Worm (Caenorhabditis elegans) whole organism, young adult: ENCODE data around the gene far-8.

Source experiments
- C06A6.2 ChIP-seq: fragments of 200-800 bp; sonication (Bioruptor generic); conservative IDR thresholded peaks from 2 replicates; pipeline ENCODE4 v1.3.6; 2022; ENCODE audit warnings: missing genetic modification characterization, missing compliant biosample characterization
- F22D6.2 ChIP-seq: sonication (generic microtip); optimal IDR thresholded peaks from 2 replicates; lab custom pipeline; 2016; ENCODE audit warnings: mild to moderate bottlenecking, missing genetic modification characterization, missing compliant biosample characterization
- F23B12.7 ChIP-seq: sonication (generic microtip); optimal IDR thresholded peaks from 2 replicates; lab custom pipeline; 2017; ENCODE audit warnings: missing genetic modification characterization, mild to moderate bottlenecking, missing compliant biosample characterization, antibody characterized with exemption, moderate library complexity; ENCODE audit not compliant: insufficient read depth
- F39B2.1 ChIP-seq: fragments of 200-800 bp; sonication (Bioruptor generic); IDR thresholded peaks from 2 replicates; pipeline ENCODE4 v1.3.6; 2022; ENCODE audit warnings: missing genetic modification reagents, missing genetic modification characterization, missing compliant biosample characterization
- F52B5.7 ChIP-seq: sonication (generic microtip); optimal IDR thresholded peaks from 2 replicates; lab custom pipeline; 2016; ENCODE audit warnings: mild to moderate bottlenecking, missing genetic modification characterization, missing compliant biosample characterization
- Y79H2A.3 ChIP-seq: fragments of 200-800 bp; sonication (Bioruptor generic); conservative IDR thresholded peaks from 2 replicates; pipeline ENCODE4 v1.3.6; 2022; ENCODE audit warnings: missing genetic modification reagents, missing genetic modification characterization, missing compliant biosample characterization
- atf-7 ChIP-seq: sonication (generic microtip); optimal IDR thresholded peaks from 2 replicates; lab custom pipeline; 2017; ENCODE audit warnings: mild to moderate bottlenecking, missing genetic modification characterization, missing compliant biosample characterization
- athp-1 ChIP-seq: sonication (generic microtip); optimal IDR thresholded peaks from 2 replicates; lab custom pipeline; 2017; ENCODE audit warnings: mild to moderate bottlenecking, missing genetic modification characterization, missing compliant biosample characterization
- attf-5 ChIP-seq: fragments of 200-800 bp; sonication (Bioruptor generic); optimal IDR thresholded peaks from 2 replicates; lab custom pipeline; 2018; ENCODE audit warnings: mild to moderate bottlenecking, missing genetic modification characterization, missing compliant biosample characterization
- bed-2 ChIP-seq: fragments of 200-800 bp; sonication (Bioruptor generic); IDR thresholded peaks from 2 replicates; pipeline ENCODE4 v1.3.6; 2022; ENCODE audit warnings: missing genetic modification reagents, missing genetic modification characterization, missing compliant biosample characterization
- cebp-1 ChIP-seq, 2 experiments: fragments of 200-800 bp in 1 of 2; sonication (Bioruptor generic) in 1 of 2; sonication (generic microtip) in 1 of 2; IDR thresholded peaks in 1 of 2; optimal IDR thresholded peaks in 1 of 2; 2 replicates each; pipeline versions ENCODE4 v1.3.6 to Lab custom; 2017 to 2022; ENCODE audit warnings: missing compliant biosample characterization in 2 of 2, missing genetic modification characterization in 2 of 2, mild to moderate bottlenecking in 1 of 2, missing genetic modification reagents in 1 of 2, moderate library complexity in 1 of 2
- cebp-2 ChIP-seq: fragments of 200-800 bp; sonication (Bioruptor generic); IDR thresholded peaks from 2 replicates; pipeline ENCODE4 v1.3.6; 2022; ENCODE audit warnings: missing genetic modification characterization, missing compliant biosample characterization
- ceh-27 ChIP-seq: fragments of 200-800 bp; sonication (Bioruptor generic); optimal IDR thresholded peaks from 2 replicates; lab custom pipeline; 2018; ENCODE audit warnings: mild to moderate bottlenecking, missing genetic modification characterization, moderate library complexity, missing compliant biosample characterization
- ceh-58 ChIP-seq: fragments of 200-800 bp; sonication (Bioruptor generic); IDR thresholded peaks from 2 replicates; pipeline ENCODE4 v1.3.6; 2022; ENCODE audit warnings: missing genetic modification characterization, missing compliant biosample characterization
- chd-7 ChIP-seq: sonication (generic microtip); optimal IDR thresholded peaks from 2 replicates; lab custom pipeline; 2016; ENCODE audit warnings: mild to moderate bottlenecking, missing genetic modification characterization, moderate library complexity, missing compliant biosample characterization
- dox-1 ChIP-seq: fragments of 200-800 bp; sonication (Bioruptor generic); IDR thresholded peaks from 2 replicates; pipeline ENCODE4 v1.3.6; 2022; ENCODE audit warnings: missing genetic modification reagents, missing genetic modification characterization, missing compliant biosample characterization
- dpff-1 ChIP-seq: sonication (generic microtip); optimal IDR thresholded peaks from 2 replicates; lab custom pipeline; 2017; ENCODE audit warnings: mild to moderate bottlenecking, missing genetic modification characterization, missing compliant biosample characterization
- egl-44 ChIP-seq: fragments of 200-800 bp; sonication (Bioruptor generic); IDR thresholded peaks from 2 replicates; pipeline ENCODE4 v1.3.6; 2022; ENCODE audit warnings: missing genetic modification reagents, missing genetic modification characterization, missing compliant biosample characterization
- ekl-4 ChIP-seq: fragments of 200-800 bp; sonication (Bioruptor generic); IDR thresholded peaks from 2 replicates; pipeline ENCODE4 v1.3.6; 2022; ENCODE audit warnings: missing genetic modification reagents, missing genetic modification characterization, missing compliant biosample characterization
- ets-4 ChIP-seq: fragments of 200-800 bp; sonication (Bioruptor generic); optimal IDR thresholded peaks from 2 replicates; lab custom pipeline; 2018; ENCODE audit warnings: mild to moderate bottlenecking, missing genetic modification characterization, missing compliant biosample characterization
- gei-17 ChIP-seq: fragments of 200-800 bp; sonication (Bioruptor generic); optimal IDR thresholded peaks from 2 replicates; lab custom pipeline; 2018; ENCODE audit warnings: mild to moderate bottlenecking, missing genetic modification characterization, missing compliant biosample characterization
- hmg-1.2 ChIP-seq: fragments of 200-800 bp; sonication (Bioruptor generic); IDR thresholded peaks from 2 replicates; pipeline ENCODE4 v1.3.6; 2022; ENCODE audit warnings: missing genetic modification reagents, missing genetic modification characterization, missing compliant biosample characterization
- hsf-1 ChIP-seq: fragments of 200-800 bp; sonication (Bioruptor generic); IDR thresholded peaks from 2 replicates; pipeline ENCODE4 v1.3.6; 2022; ENCODE audit warnings: missing genetic modification reagents, missing genetic modification characterization, missing compliant biosample characterization
- lin-40 ChIP-seq: sonication (generic microtip); optimal IDR thresholded peaks from 2 replicates; lab custom pipeline; 2016; ENCODE audit warnings: missing genetic modification characterization, mild to moderate bottlenecking, missing compliant biosample characterization, missing genotype, missing genetic modification reagents
- lin-54 ChIP-seq: fragments of 200-800 bp; sonication (Bioruptor generic); optimal IDR thresholded peaks from 2 replicates; lab custom pipeline; 2018; ENCODE audit warnings: mild to moderate bottlenecking, missing genetic modification characterization, missing compliant biosample characterization
- nfyb-1 ChIP-seq: fragments of 200-800 bp; sonication (Bioruptor generic); IDR thresholded peaks from 2 replicates; pipeline ENCODE4 v1.3.6; 2022; ENCODE audit warnings: missing genetic modification reagents, missing genetic modification characterization, missing compliant biosample characterization
- nhr-27 ChIP-seq: fragments of 200-800 bp; sonication (Bioruptor generic); optimal IDR thresholded peaks from 2 replicates; lab custom pipeline; 2018; ENCODE audit warnings: mild to moderate bottlenecking, missing genetic modification characterization, moderate library complexity, missing compliant biosample characterization
- nhr-80 ChIP-seq: sonication (generic microtip); optimal IDR thresholded peaks from 2 replicates; lab custom pipeline; 2016; ENCODE audit warnings: missing genetic modification characterization, missing compliant biosample characterization
- nhr-90 ChIP-seq: sonication (generic microtip); optimal IDR thresholded peaks from 2 replicates; lab custom pipeline; 2016; ENCODE audit warnings: missing genotype, mild to moderate bottlenecking, missing genetic modification characterization, missing compliant biosample characterization
- pbrm-1 ChIP-seq: fragments of 200-800 bp; sonication (Bioruptor generic); IDR thresholded peaks from 2 replicates; pipeline ENCODE4 v1.3.6; 2022; ENCODE audit warnings: missing genetic modification reagents, missing genetic modification characterization, missing compliant biosample characterization
- pha-4 ChIP-seq: fragments of 150-350 bp; sonication (generic microtip); optimal IDR thresholded peaks from 2 replicates; lab custom pipeline; 2014; ENCODE audit warnings: missing biosample characterization, missing genetic modification reagents, missing genetic modification characterization
- rpc-1 ChIP-seq, 2 experiments: fragments of 150-350 bp in 1 of 2; sonication (generic microtip) in 1 of 2; optimal IDR thresholded peaks; 2 replicates each; lab custom pipeline; 2014 to 2018; ENCODE audit warnings: missing biosample characterization in 1 of 2, missing genetic modification characterization in 1 of 2, missing genetic modification reagents in 1 of 2, missing genotype in 1 of 2
- snpc-1.1 ChIP-seq: sonication (generic microtip); optimal IDR thresholded peaks from 2 replicates; lab custom pipeline; 2017; ENCODE audit warnings: missing genetic modification characterization, mild to moderate bottlenecking, missing compliant biosample characterization, antibody characterized with exemption, moderate library complexity, missing genotype, missing genetic modification reagents; ENCODE audit not compliant: insufficient read depth
- snpc-3.4 ChIP-seq: sonication (generic microtip); optimal IDR thresholded peaks from 2 replicates; lab custom pipeline; 2017; ENCODE audit warnings: missing genetic modification characterization, mild to moderate bottlenecking, missing compliant biosample characterization, antibody characterized with exemption, moderate library complexity, missing genotype, missing genetic modification reagents
- snpc-4 ChIP-seq, 5 experiments: fragments of 150-350 bp in 1 of 5; sonication (generic microtip) in 4 of 5; optimal IDR thresholded peaks; 2 replicates each; lab custom pipeline; 2014 to 2018; ENCODE audit warnings: missing genetic modification characterization in 5 of 5, missing biosample characterization in 3 of 5, antibody characterized with exemption in 2 of 5, mild to moderate bottlenecking in 2 of 5, missing compliant biosample characterization in 2 of 5, missing genotype in 2 of 5, moderate library complexity in 2 of 5, missing genetic modification reagents in 1 of 5
- tbp1 ChIP-seq: fragments of 200-800 bp; sonication (Bioruptor generic); optimal IDR thresholded peaks from 2 replicates; lab custom pipeline; 2018; ENCODE audit warnings: mild to moderate bottlenecking, missing genetic modification characterization, missing compliant biosample characterization
- tlf-1 ChIP-seq: fragments of 200-800 bp; sonication (Bioruptor generic); optimal IDR thresholded peaks from 2 replicates; lab custom pipeline; 2018; ENCODE audit warnings: mild to moderate bottlenecking, missing genetic modification characterization, missing compliant biosample characterization
- unc-130 ChIP-seq: sonication (generic microtip); optimal IDR thresholded peaks from 2 replicates; lab custom pipeline; 2016; ENCODE audit warnings: missing genetic modification reagents, missing genetic modification characterization, missing compliant biosample characterization
- unc-62 ChIP-seq: fragments of 150-350 bp; optimal IDR thresholded peaks from 2 replicates; lab custom pipeline; 2014; ENCODE audit warnings: missing biosample characterization, missing genetic modification reagents, missing genetic modification characterization
- zfh-2 ChIP-seq: fragments of 200-800 bp; sonication (Bioruptor generic); conservative IDR thresholded peaks from 2 replicates; pipeline ENCODE4 v1.3.6; 2022; ENCODE audit warnings: missing genetic modification reagents, missing genetic modification characterization, missing compliant biosample characterization
- ztf-28 ChIP-seq: fragments of 200-800 bp; sonication (Bioruptor generic); IDR thresholded peaks from 2 replicates; pipeline ENCODE4 v1.3.6; 2022; ENCODE audit warnings: missing genetic modification reagents, missing genetic modification characterization, missing compliant biosample characterization
- ztf-6 ChIP-seq: fragments of 200-800 bp; sonication (Bioruptor generic); IDR thresholded peaks from 2 replicates; pipeline ENCODE4 v1.3.6; 2022; ENCODE audit warnings: missing genetic modification reagents, missing genetic modification characterization, missing compliant biosample characterization

The far-8 gene

DNA sequence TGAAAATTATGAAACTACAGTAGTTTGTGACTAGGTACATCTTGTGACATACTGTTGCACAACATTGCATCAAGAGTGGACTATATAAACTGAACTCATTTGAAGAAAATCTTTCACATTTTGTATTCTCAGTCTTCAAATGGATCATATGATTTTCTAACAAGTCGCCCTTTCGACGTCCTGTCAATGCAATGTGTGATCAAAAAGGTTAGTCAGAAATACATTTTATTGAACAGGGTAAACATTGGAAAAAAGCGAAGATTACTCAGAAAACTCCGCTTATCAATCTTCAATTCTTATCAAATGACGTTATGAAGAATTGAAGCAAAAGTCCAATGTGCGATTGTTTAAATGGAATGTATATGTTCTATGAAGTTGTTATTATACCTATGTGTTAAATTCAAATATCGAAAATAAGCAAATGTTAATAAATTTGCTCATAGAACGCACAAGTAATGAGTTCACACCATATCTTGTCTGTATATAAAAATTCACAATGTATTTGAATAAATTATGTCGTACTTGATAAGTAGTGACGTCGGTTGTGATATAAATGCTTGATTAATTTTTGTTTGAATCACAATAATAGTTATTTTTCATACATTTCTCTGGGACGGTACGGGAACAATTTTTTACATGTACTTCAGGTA, 9.8 kb upstream of the far-8 start, which contains the start of gene zip-2 (continued):
- TF ChIP-seq hmg-1.2 (no peak), nfyb-1 (GFP tag; lab: Robert Waterston, UW) (no peak), ceh-27 (GFP tag; lab: Kevin White, UChicago) (no peak), tbp1 (GFP tag; lab: Kevin White, UChicago) (peak; percentile 13), unc-130 (GFP tag; lab: Kevin White, UChicago) (no peak), gei-17 (no peak), lin-54 (no peak), chd-7 (tag; lab: Kevin White, UChicago) (no peak), rpc-1 (optimal IDR thresholded peaks at IDR 0.05; lab: Kevin White, UChicago) (no peak), rpc-1 (tag; optimal IDR thresholded peaks at IDR 0.05; lab: Kevin White, UChicago) (no peak), zfh-2 (GFP tag; lab: Robert Waterston, UW) (no peak), F22D6.2 (no peak), F39B2.1 (no peak)

DNA sequence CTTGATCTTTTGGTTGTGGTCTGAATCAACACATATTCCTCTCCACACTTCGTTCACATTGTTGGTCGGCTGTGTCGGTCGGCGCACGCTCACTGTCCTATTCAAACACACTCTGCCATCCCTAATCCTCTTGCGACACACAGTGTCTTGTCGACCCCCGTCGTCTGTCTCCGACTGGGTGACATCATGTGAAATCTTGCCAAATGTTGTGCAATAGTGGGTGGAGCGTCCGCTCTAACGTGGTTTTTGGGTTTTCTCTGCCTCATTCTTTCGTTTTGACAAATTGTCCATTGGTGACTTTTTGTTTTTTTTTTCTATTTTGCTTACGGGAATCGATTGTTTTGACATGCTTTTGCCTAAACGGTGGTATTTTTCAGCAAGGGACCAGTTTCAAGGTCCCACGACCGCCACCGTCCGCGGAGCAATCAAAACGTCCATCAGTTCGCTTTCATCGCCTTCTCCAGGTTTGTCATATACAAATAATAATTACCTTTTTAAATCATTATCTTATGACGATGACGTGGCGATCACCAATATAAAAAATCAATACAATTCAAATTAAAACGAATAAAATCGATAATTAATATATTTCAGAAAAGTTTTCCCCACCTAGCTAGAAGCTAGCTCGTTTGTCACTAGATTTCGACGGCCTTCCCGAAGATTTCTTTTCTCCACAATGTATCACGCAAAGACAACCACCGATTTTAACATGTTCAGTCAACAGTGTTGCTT, 8.9 kb upstream of the far-8 start:
- TF ChIP-seq chd-7 (tag; lab: Kevin White, UChicago) (peak; percentile 85), nhr-27 (peak; percentile 23), lin-40 (tag; lab: Kevin White, UChicago) (peak; percentile 89), lin-54 (peak; percentile 60), snpc-4 (GFP tag; optimal IDR thresholded peaks at IDR 0.05; lab: Kevin White, UChicago) (no peak), snpc-4 (tag; optimal IDR thresholded peaks at IDR 0.05; lab: Kevin White, UChicago) (peak in 3 of 4 experiments; percentile 16 to 54 (median 53)), snpc-1.1 (tag; lab: Kevin White, UChicago) (no peak), dpff-1 (tag; lab: Kevin White, UChicago) (no peak), ztf-6 (GFP tag; lab: Robert Waterston, UW) (peak; percentile 79; the same call in 1 of the 2 replicates), C06A6.2 (GFP tag; lab: Robert Waterston, UW) (peak; percentile 70; the same call in 1 of the 2 replicates), tlf-1 (peak; percentile 87), nhr-80 (tag; lab: Kevin White, UChicago) (peak; percentile 95), egl-44 (GFP tag; lab: Robert Waterston, UW) (peak; percentile 39; the same call in 1 of the 2 replicates), attf-5 (GFP tag; lab: Kevin White, UChicago) (peak; percentile 88), ets-4 (GFP tag; lab: Kevin White, UChicago) (no peak), nfyb-1 (GFP tag; lab: Robert Waterston, UW) (peak; percentile 84), ztf-28 (GFP tag; lab: Robert Waterston, UW) (no peak), nhr-90 (tag; lab: Kevin White, UChicago) (peak; percentile 84), zfh-2 (GFP tag; lab: Robert Waterston, UW) (peak; percentile 92), tbp1 (GFP tag; lab: Kevin White, UChicago) (peak; percentile 53), snpc-3.4 (tag; lab: Kevin White, UChicago) (no peak), cebp-1 (GFP tag; IDR thresholded peaks at IDR 0.05; lab: Robert Waterston, UW) (peak; percentile 98), cebp-1 (tag; optimal IDR thresholded peaks at IDR 0.05; lab: Kevin White, UChicago) (peak; percentile 98), bed-2 (GFP tag; lab: Robert Waterston, UW) (no peak), unc-62 (GFP tag; lab: Kevin White, UChicago) (peak; percentile 82), F52B5.7 (tag; lab: Kevin White, UChicago) (peak; percentile 4), hsf-1 (GFP tag; lab: Robert Waterston, UW) (0 out of 2 replicates have a peak, but pooled peaks have one; percentile 37), ceh-58 (no peak), pbrm-1 (GFP tag; lab: Robert Waterston, UW) (peak; percentile 86), ekl-4 (GFP tag; lab: Robert Waterston, UW) (peak; percentile 81), Y79H2A.3 (GFP tag; lab: Robert Waterston, UW) (0 out of 2 replicates have a peak, but pooled peaks have one; percentile 40), atf-7 (tag; lab: Kevin White, UChicago) (peak; percentile 98), cebp-2 (GFP tag; lab: Robert Waterston, UW) (peak; percentile 93; the same call in 1 of the 2 replicates), dox-1 (GFP tag; lab: Robert Waterston, UW) (peak; percentile 89), F23B12.7 (tag; lab: Kevin White, UChicago) (peak; percentile 40), pha-4 (peak; percentile 89), athp-1 (no peak)
